Fruit fly (Drosophila melanogaster): ENCODE results near the gene mid.

DNA sequence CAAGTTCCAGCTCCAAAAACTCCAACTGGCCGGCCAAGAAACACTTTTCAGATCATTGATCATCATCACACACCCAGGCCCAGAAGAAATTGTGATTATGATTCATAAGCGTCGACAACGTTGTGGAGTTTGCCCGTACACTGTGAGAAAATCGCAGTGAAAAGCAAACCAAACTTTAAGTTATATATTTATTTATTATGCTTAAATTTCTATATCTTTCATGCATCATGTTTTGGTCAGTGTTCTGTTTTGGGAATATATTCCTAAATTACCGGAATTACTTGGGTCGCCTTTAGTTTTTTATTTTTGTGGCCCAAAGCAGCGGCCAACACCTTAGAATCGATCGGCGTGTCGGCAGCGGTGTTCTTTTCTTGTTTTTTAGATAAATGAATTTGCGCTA lies 43.7 kb downstream of the mid start:
- TF ChIP-seq lz (GFP tag; optimal IDR thresholded peaks at IDR 0.05) (peak; percentile 21), Sox14 (GFP tag; optimal IDR thresholded peaks at IDR 0.05) (no peak), CG11902 (GFP tag; optimal IDR thresholded peaks at IDR 0.05) (no peak), CG6854 (GFP tag; optimal IDR thresholded peaks at IDR 0.05) (no peak), CG11762 (GFP tag; optimal IDR thresholded peaks at IDR 0.05; ENCODE audit: insufficient read depth) (no peak), CG31627 (GFP tag; optimal IDR thresholded peaks at IDR 0.05) (peak; percentile 23), topi (GFP tag; optimal IDR thresholded peaks at IDR 0.05) (peak; percentile 17), Sox102F (GFP tag; optimal IDR thresholded peaks at IDR 0.05) (peak; percentile 44), Ets96B (tag; optimal IDR thresholded peaks at IDR 0.05) (no peak), Lpt (GFP tag; optimal IDR thresholded peaks at IDR 0.05) (no peak), Hr4 (GFP tag; optimal IDR thresholded peaks at IDR 0.05) (no peak), fkh (GFP tag; optimal IDR thresholded peaks at IDR 0.05) (no peak), CG16779 (tag; optimal IDR thresholded peaks at IDR 0.05) (no peak), Hr39 (GFP tag; optimal IDR thresholded peaks at IDR 0.05) (no peak)

Data from whole organism, prepupa.